Fruit fly (Drosophila melanogaster): ENCODE data around the gene Or22a.

The Or22a gene

dm6 chr2L:1476872-1477503 lies 43.3 kb upstream of the Or22a start:
- no peak; the same call in 1 of the 2 replicates for TF ChIP-seq CG1024 (GFP tag; IDR thresholded peaks at IDR 0.05)
- peak; percentile 63 for TF ChIP-seq Med (GFP tag)
- no peak for TF ChIP-seq CG8281 (tag; optimal IDR thresholded peaks at IDR 0.05)
- TF ChIP-seq Dbx (GFP tag; IDR thresholded peaks at IDR 0.05) = no peak
- 0 out of 3 replicates have a peak, but pooled peaks have one; percentile 29 for TF ChIP-seq CG11093 (GFP tag; IDR thresholded peaks at IDR 0.05)
- TF ChIP-seq Ets65A (GFP tag) = peak; percentile 71

DNA sequence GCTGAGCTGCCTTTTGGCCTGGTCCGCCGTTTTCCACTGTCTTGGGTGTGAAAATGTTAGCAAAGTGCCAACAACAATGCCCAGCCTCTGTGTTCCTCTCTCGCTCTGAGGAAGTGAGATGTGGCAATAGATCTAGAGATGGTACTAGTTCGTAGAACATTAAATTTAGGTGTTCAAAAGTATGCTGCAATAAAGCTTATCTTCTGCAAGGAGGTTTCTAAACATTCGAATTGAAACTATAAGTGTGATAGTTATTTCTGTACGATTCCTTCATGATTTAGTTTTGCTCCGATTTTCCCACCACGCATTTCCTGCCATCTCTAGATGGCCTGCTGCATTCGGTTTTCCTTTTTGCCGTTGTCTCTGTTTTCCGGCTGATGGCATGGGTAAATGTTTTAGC lies 41.8 kb upstream of the Or22a start:
- TF ChIP-seq CG13287 (GFP tag; IDR thresholded peaks at IDR 0.05; ENCODE audit: partially characterized antibody) (no peak), az2 (GFP tag; optimal IDR thresholded peaks at IDR 0.05) (no peak), Camta (GFP tag; optimal IDR thresholded peaks at IDR 0.05) (no peak), CG31388 (GFP tag; optimal IDR thresholded peaks at IDR 0.05) (no peak), crc (GFP tag; optimal IDR thresholded peaks at IDR 0.05) (no peak), Hmr (GFP tag; optimal IDR thresholded peaks at IDR 0.05) (no peak), odd (GFP tag; optimal IDR thresholded peaks at IDR 0.05) (no peak), prd (optimal IDR thresholded peaks at IDR 0.05) (no peak), prd (GFP tag; IDR thresholded peaks at IDR 0.05) (peak; percentile 74), CG2712 (tag; optimal IDR thresholded peaks at IDR 0.05) (peak; percentile 35), fd102C (GFP tag; optimal IDR thresholded peaks at IDR 0.05) (no peak), CG14860 (GFP tag; IDR thresholded peaks at IDR 0.05; ENCODE audit: partially characterized antibody) (0 out of 3 replicates have a peak, but pooled peaks have one; percentile 17), Ets97D (GFP tag; optimal IDR thresholded peaks at IDR 0.05) (no peak), bbx (GFP tag; IDR thresholded peaks at IDR 0.05; ENCODE audit: partially characterized antibody) (no peak), CG17612 (GFP tag; IDR thresholded peaks at IDR 0.05) (peak; percentile 62; the same call in 1 of the 2 replicates), ci (GFP tag; IDR thresholded peaks at IDR 0.05) (no peak), CG6765 (GFP tag; optimal IDR thresholded peaks at IDR 0.05) (no peak), CG10462 (GFP tag; optimal IDR thresholded peaks at IDR 0.05) (no peak), Hand (GFP tag; optimal IDR thresholded peaks at IDR 0.05) (no peak), wor (GFP tag; IDR thresholded peaks at IDR 0.05) (no peak), ash1 (GFP tag; optimal IDR thresholded peaks at IDR 0.05) (no peak), B-H1 (GFP tag; IDR thresholded peaks at IDR 0.05) (no peak), CG4404 (GFP tag; IDR thresholded peaks at IDR 0.05) (peak; percentile 48), unpg (GFP tag; optimal IDR thresholded peaks at IDR 0.05) (no peak), Doc3 (GFP tag; IDR thresholded peaks at IDR 0.05; ENCODE audit: partially characterized antibody) (no peak), nau (GFP tag; optimal IDR thresholded peaks at IDR 0.05) (no peak), ase (GFP tag; IDR thresholded peaks at IDR 0.05) (no peak), otp (GFP tag; IDR thresholded peaks at IDR 0.05) (no peak), row (GFP tag; IDR thresholded peaks at IDR 0.05) (0 out of 3 replicates have a peak, but pooled peaks have one; percentile 14), amos (GFP tag; IDR thresholded peaks at IDR 0.05; ENCODE audit: partially characterized antibody) (no peak; the same call in 1 of the 2 replicates), ken (GFP tag; IDR thresholded peaks at IDR 0.05) (no peak), CG14667 (GFP tag; IDR thresholded peaks at IDR 0.05) (no peak), CG8089 (GFP tag; optimal IDR thresholded peaks at IDR 0.05) (no peak), HmgD (GFP tag; optimal IDR thresholded peaks at IDR 0.05) (no peak), ato (GFP tag; IDR thresholded peaks at IDR 0.05; ENCODE audit: partially characterized antibody) (no peak), CG9727 (GFP tag; optimal IDR thresholded peaks at IDR 0.05) (peak; percentile 17), Sry-β (GFP tag; optimal IDR thresholded peaks at IDR 0.05) (no peak), CG15514 (GFP tag; optimal IDR thresholded peaks at IDR 0.05) (no peak), pho (GFP tag; optimal IDR thresholded peaks at IDR 0.05) (no peak), CG5245 (GFP tag; optimal IDR thresholded peaks at IDR 0.05) (no peak), gfzf (GFP tag; optimal IDR thresholded peaks at IDR 0.05) (no peak), nom (GFP tag; optimal IDR thresholded peaks at IDR 0.05) (no peak), cwo (GFP tag; optimal IDR thresholded peaks at IDR 0.05) (no peak)
